Worm (Caenorhabditis elegans) whole organism, L2 larva: ENCODE results near the gene sulp-7.

Experiments used
- C34F6.9 ChIP-seq: fragments of 150-350 bp; optimal IDR thresholded peaks from 2 replicates; lab custom pipeline; 2014; ENCODE audit warnings: missing biosample characterization, missing genetic modification characterization
- R02D3.7 ChIP-seq: fragments of 150-350 bp; optimal IDR thresholded peaks from 2 replicates; lab custom pipeline; 2014; ENCODE audit warnings: missing biosample characterization, missing genetic modification characterization
- Y55F3AM.14 ChIP-seq: fragments of 200-800 bp; sonication (Bioruptor generic); optimal IDR thresholded peaks from 2 replicates; lab custom pipeline; 2018; ENCODE audit warnings: mild to moderate bottlenecking, missing genetic modification characterization, missing compliant biosample characterization
- ZK546.5 ChIP-seq: sonication (generic microtip); optimal IDR thresholded peaks from 2 replicates; lab custom pipeline; 2017; ENCODE audit warnings: missing biosample characterization, missing genetic modification characterization
- ceh-82 ChIP-seq: fragments of 150-350 bp; optimal IDR thresholded peaks from 2 replicates; lab custom pipeline; 2014; ENCODE audit warnings: missing biosample characterization, missing genetic modification characterization
- crh-2 ChIP-seq: sonication (generic microtip); optimal IDR thresholded peaks from 2 replicates; lab custom pipeline; 2017; ENCODE audit warnings: missing biosample characterization, missing genetic modification characterization
- dmd-4 ChIP-seq: sonication (generic microtip); optimal IDR thresholded peaks from 2 replicates; lab custom pipeline; 2017; ENCODE audit warnings: missing biosample characterization, missing genetic modification characterization
- egl-27 ChIP-seq: sonication (generic microtip); optimal IDR thresholded peaks from 3 replicates; lab custom pipeline; 2017; ENCODE audit warnings: missing biosample characterization, missing genetic modification reagents, missing genetic modification characterization
- elt-1 ChIP-seq: fragments of 150-350 bp; optimal IDR thresholded peaks from 2 replicates; lab custom pipeline; 2014; ENCODE audit warnings: missing biosample characterization, missing genetic modification characterization
- elt-3 ChIP-seq: sonication (generic microtip); optimal IDR thresholded peaks from 2 replicates; lab custom pipeline; 2017; ENCODE audit warnings: missing biosample characterization, missing genetic modification characterization
- fos-1 ChIP-seq: fragments of 150-350 bp; optimal IDR thresholded peaks from 2 replicates; lab custom pipeline; 2014; ENCODE audit warnings: missing biosample characterization, missing genetic modification characterization
- lin-11 ChIP-seq: fragments of 150-350 bp; sonication (generic microtip); optimal IDR thresholded peaks from 2 replicates; lab custom pipeline; 2014; ENCODE audit warnings: missing biosample characterization, missing genetic modification characterization, inconsistent platforms, mixed read lengths
- lin-13 ChIP-seq: fragments of 150-350 bp; optimal IDR thresholded peaks from 2 replicates; lab custom pipeline; 2014; ENCODE audit warnings: missing biosample characterization, missing genetic modification reagents, missing genetic modification characterization
- lin-39 ChIP-seq: fragments of 150-350 bp; optimal IDR thresholded peaks from 2 replicates; lab custom pipeline; 2014; ENCODE audit warnings: missing biosample characterization, missing genetic modification reagents, missing genetic modification characterization
- mbf-1 ChIP-seq: sonication (generic microtip); optimal IDR thresholded peaks from 2 replicates; lab custom pipeline; 2017; ENCODE audit warnings: missing biosample characterization, missing genetic modification characterization
- mdl-1 ChIP-seq, 2 experiments: fragments of 150-350 bp in 1 of 2; sonication (generic microtip) in 1 of 2; optimal IDR thresholded peaks; 2 replicates each; lab custom pipeline; 2017; ENCODE audit warnings: missing biosample characterization in 2 of 2, missing genetic modification characterization in 2 of 2
- nhr-10 ChIP-seq: sonication (generic microtip); optimal IDR thresholded peaks from 2 replicates; lab custom pipeline; 2017; ENCODE audit warnings: missing biosample characterization, missing genetic modification characterization
- nhr-11 ChIP-seq: fragments of 150-350 bp; optimal IDR thresholded peaks from 2 replicates; lab custom pipeline; 2014; ENCODE audit warnings: missing biosample characterization, missing genetic modification characterization
- nhr-129 ChIP-seq: fragments of 150-350 bp; optimal IDR thresholded peaks from 2 replicates; lab custom pipeline; 2014; ENCODE audit warnings: missing biosample characterization, missing genetic modification characterization
- nhr-21 ChIP-seq: fragments of 150-350 bp; optimal IDR thresholded peaks from 2 replicates; lab custom pipeline; 2014; ENCODE audit warnings: missing biosample characterization, missing genetic modification characterization
- nhr-23 ChIP-seq: fragments of 150-350 bp; optimal IDR thresholded peaks from 2 replicates; lab custom pipeline; 2014; ENCODE audit warnings: missing biosample characterization, missing genetic modification reagents, missing genetic modification characterization
- nhr-237 ChIP-seq: fragments of 150-350 bp; optimal IDR thresholded peaks from 2 replicates; lab custom pipeline; 2014; ENCODE audit warnings: missing biosample characterization, missing genetic modification characterization
- nhr-25 ChIP-seq: fragments of 150-350 bp; sonication (generic microtip); optimal IDR thresholded peaks from 3 replicates; lab custom pipeline; 2014; ENCODE audit warnings: missing biosample characterization, missing genetic modification characterization
- nhr-6 ChIP-seq: fragments of 150-350 bp; optimal IDR thresholded peaks from 2 replicates; lab custom pipeline; 2014; ENCODE audit warnings: missing biosample characterization, missing genetic modification characterization
- nhr-77 ChIP-seq: fragments of 150-350 bp; optimal IDR thresholded peaks from 2 replicates; lab custom pipeline; 2014; ENCODE audit warnings: missing biosample characterization, missing genetic modification characterization
- sem-4 ChIP-seq: fragments of 150-350 bp; optimal IDR thresholded peaks from 2 replicates; lab custom pipeline; 2014; ENCODE audit warnings: missing biosample characterization, missing genetic modification reagents, missing genetic modification characterization
- skn-1 ChIP-seq: sonication (generic microtip); optimal IDR thresholded peaks from 2 replicates; lab custom pipeline; 2017; ENCODE audit warnings: missing biosample characterization, missing genetic modification characterization
- sma-3 ChIP-seq: sonication (generic microtip); optimal IDR thresholded peaks from 2 replicates; lab custom pipeline; 2016; ENCODE audit warnings: missing genetic modification reagents, missing genetic modification characterization, missing compliant biosample characterization
- sma-9 ChIP-seq, 2 experiments: fragments of 150-350 bp in 1 of 2; sonication (generic microtip) in 1 of 2; optimal IDR thresholded peaks; 2 replicates each; lab custom pipeline; 2014 to 2016; ENCODE audit warnings: missing genetic modification characterization in 2 of 2, mild to moderate bottlenecking in 1 of 2, missing biosample characterization in 1 of 2, missing compliant biosample characterization in 1 of 2, missing genetic modification reagents in 1 of 2, moderate library complexity in 1 of 2
- snpc-4 ChIP-seq: fragments of 150-350 bp; optimal IDR thresholded peaks from 2 replicates; lab custom pipeline; 2014; ENCODE audit warnings: missing biosample characterization, missing genetic modification characterization
- unc-39 ChIP-seq: fragments of 150-350 bp; optimal IDR thresholded peaks from 2 replicates; lab custom pipeline; 2014; ENCODE audit warnings: missing biosample characterization, missing genetic modification characterization
- unc-55 ChIP-seq: fragments of 150-350 bp; sonication (generic microtip); optimal IDR thresholded peaks from 3 replicates; lab custom pipeline; 2014; ENCODE audit warnings: missing biosample characterization, missing genetic modification reagents, missing genetic modification characterization
- unc-62 ChIP-seq: fragments of 150-350 bp; optimal IDR thresholded peaks from 2 replicates; lab custom pipeline; 2014; ENCODE audit warnings: missing biosample characterization, missing genetic modification reagents, missing genetic modification characterization
- zag-1 ChIP-seq: fragments of 150-350 bp; optimal IDR thresholded peaks from 2 replicates; lab custom pipeline; 2014; ENCODE audit warnings: missing biosample characterization, missing genetic modification characterization
- ztf-1 ChIP-seq: fragments of 200-800 bp; sonication (Bioruptor generic); conservative IDR thresholded peaks from 2 replicates; pipeline ENCODE4 v1.3.6; 2022; ENCODE audit warnings: missing genetic modification characterization, missing compliant biosample characterization
- ztf-11 ChIP-seq: sonication (generic microtip); optimal IDR thresholded peaks from 2 replicates; lab custom pipeline; 2017; ENCODE audit warnings: missing biosample characterization, missing genetic modification characterization
- ztf-4 ChIP-seq: fragments of 150-350 bp; optimal IDR thresholded peaks from 2 replicates; lab custom pipeline; 2014; ENCODE audit warnings: missing biosample characterization, missing genetic modification characterization

sulp-7 gene

ce11 chrX:11104883-11105629, 24.6 kb downstream of the sulp-7 start, which contains the start of gene W02H3.1:
Gene W02H3.1, minus strand, starts transcription at chrX:11105460.
- TF ChIP-seq ztf-1 (GFP tag; lab: Robert Waterston, UW) = no peak
- TF ChIP-seq sem-4 (tag; lab: Kevin White, UChicago) = no peak
- TF ChIP-seq egl-27 (tag; lab: Kevin White, UChicago) = no peak
- TF ChIP-seq nhr-23 = no peak
- TF ChIP-seq C34F6.9 (tag; lab: Kevin White, UChicago) = no peak
- TF ChIP-seq elt-3 (tag; lab: Kevin White, UChicago) = no peak
- TF ChIP-seq fos-1 = peak; percentile 81
- TF ChIP-seq, all 48 proteins: peak for 1

ce11 chrX:11107076-11107475, 26.6 kb downstream of the sulp-7 start, which contains the start of gene clc-17:
Gene clc-17, plus strand, starts transcription at chrX:11107376.
- TF ChIP-seq R02D3.7 (tag; lab: Kevin White, UChicago) (no peak), zag-1 (tag; lab: Kevin White, UChicago) (no peak), lin-13 (GFP tag; lab: Kevin White, UChicago) (no peak), unc-62 (GFP tag; lab: Kevin White, UChicago) (no peak), ztf-4 (tag; lab: Kevin White, UChicago) (no peak), snpc-4 (tag; lab: Kevin White, UChicago) (no peak), sma-9 (GFP tag; optimal IDR thresholded peaks at IDR 0.05; lab: Kevin White, UChicago) (no peak), sma-9 (tag; optimal IDR thresholded peaks at IDR 0.05; lab: Kevin White, UChicago) (no peak), crh-2 (tag; lab: Kevin White, UChicago) (no peak), egl-27 (tag; lab: Kevin White, UChicago) (no peak), lin-11 (tag; lab: Kevin White, UChicago) (no peak), ztf-11 (tag; lab: Kevin White, UChicago) (no peak), nhr-129 (no peak), nhr-77 (tag; lab: Kevin White, UChicago) (no peak), elt-3 (tag; lab: Kevin White, UChicago) (no peak), fos-1 (no peak)

DNA sequence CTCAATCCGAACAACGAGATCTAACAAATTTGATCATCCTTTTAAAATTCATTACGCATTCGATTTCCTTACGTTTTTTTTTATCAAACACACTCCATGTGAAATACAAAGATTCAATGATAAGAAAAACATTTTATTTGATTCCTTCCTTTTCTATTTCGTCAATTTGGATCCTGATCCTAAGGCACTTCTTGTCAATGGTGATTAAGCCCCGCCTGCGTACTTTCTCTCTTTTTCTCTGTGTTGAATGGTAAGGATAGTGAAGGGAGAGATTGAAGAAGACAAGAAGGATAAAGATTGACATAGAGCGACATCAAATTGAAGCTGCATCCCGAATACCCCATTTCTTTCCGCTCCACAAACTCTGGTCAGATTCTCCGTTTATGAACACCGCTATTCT, 28.7 kb downstream of the sulp-7 start, which contains the start of gene grd-1:
Gene grd-1 (plus strand): TSS at position 241 of the 400 bp plus-strand sequence.
- TF ChIP-seq mbf-1 (tag; lab: Kevin White, UChicago) (no peak), C34F6.9 (tag; lab: Kevin White, UChicago) (no peak), elt-1 (no peak), unc-39 (no peak), ztf-4 (tag; lab: Kevin White, UChicago) (no peak), nhr-237 (no peak), sma-3 (GFP tag; lab: Kevin White, UChicago) (no peak), lin-39 (tag; lab: Kevin White, UChicago) (no peak)

- TF ChIP-seq R02D3.7 (tag; lab: Kevin White, UChicago) (no peak), lin-13 (GFP tag; lab: Kevin White, UChicago) (no peak), elt-3 (tag; lab: Kevin White, UChicago) (no peak), unc-55 (GFP tag; lab: Kevin White, UChicago) (no peak), sma-3 (GFP tag; lab: Kevin White, UChicago) (no peak), snpc-4 (tag; lab: Kevin White, UChicago) (no peak), nhr-21 (tag; lab: Kevin White, UChicago) (no peak), dmd-4 (tag; lab: Kevin White, UChicago) (no peak), ZK546.5 (tag; lab: Kevin White, UChicago) (no peak), mdl-1 (tag; optimal IDR thresholded peaks at IDR 0.05; lab: Kevin White, UChicago) (no peak), fos-1 (no peak), nhr-237 (no peak), egl-27 (tag; lab: Kevin White, UChicago) (no peak), C34F6.9 (tag; lab: Kevin White, UChicago) (no peak), nhr-6 (no peak), ztf-11 (tag; lab: Kevin White, UChicago) (no peak)
These were observed 33.9 kb downstream of the sulp-7 start for ce11 chrX:11114420-11114819.

DNA sequence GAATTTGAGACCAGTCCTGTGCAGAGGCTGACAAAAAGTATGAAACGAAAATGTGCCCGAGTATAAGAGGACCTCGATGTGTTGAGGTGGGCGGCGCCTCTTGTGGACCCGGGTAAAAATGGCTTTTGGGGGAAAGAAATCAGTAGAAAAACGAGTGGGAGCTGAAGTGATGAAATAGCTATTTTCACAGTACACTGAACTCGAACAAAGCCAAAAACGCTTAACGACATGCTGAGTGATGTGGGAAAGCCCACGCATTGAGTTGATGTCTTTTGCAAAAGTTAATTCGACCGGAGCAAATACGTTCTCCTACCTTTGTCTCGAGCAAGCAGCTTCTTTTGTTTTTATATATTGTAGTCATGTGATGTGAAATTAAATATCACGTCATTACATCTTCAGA, 36.2 kb downstream of the sulp-7 start, which contains the start of gene nlp-66:
Gene nlp-66 (minus strand): TSS at position 101 of the 400 bp plus-strand sequence.
- TF ChIP-seq nhr-11 (tag; lab: Kevin White, UChicago) (no peak), mbf-1 (tag; lab: Kevin White, UChicago) (no peak), skn-1 (tag; lab: Kevin White, UChicago) (no peak), crh-2 (tag; lab: Kevin White, UChicago) (no peak), ceh-82 (tag; lab: Kevin White, UChicago) (no peak), Y55F3AM.14 (GFP tag; lab: Kevin White, UChicago) (no peak), unc-39 (no peak), nhr-10 (no peak), lin-13 (GFP tag; lab: Kevin White, UChicago) (no peak), C34F6.9 (tag; lab: Kevin White, UChicago) (no peak), ZK546.5 (tag; lab: Kevin White, UChicago) (no peak), nhr-25 (tag; lab: Kevin White, UChicago) (no peak), nhr-77 (tag; lab: Kevin White, UChicago) (no peak), lin-11 (tag; lab: Kevin White, UChicago) (no peak)
